Worm (Caenorhabditis elegans) whole organism, L3 larva: ENCODE results near the gene alg-2.
A peak's percentile ranks its signal among the peaks of the same experiment; 100 is the strongest.

ENCODE experiments used
- aly-2 ChIP-seq: fragments of 150-350 bp; optimal IDR thresholded peaks from 2 replicates; lab custom pipeline; 2014; ENCODE audit warnings: missing biosample characterization, missing genetic modification characterization
- ama-1 ChIP-seq: fragments of 150-350 bp; optimal IDR thresholded peaks from 2 replicates; lab custom pipeline; 2018
- ceh-28 ChIP-seq: fragments of 150-350 bp; optimal IDR thresholded peaks from 2 replicates; lab custom pipeline; 2014; ENCODE audit warnings: missing biosample characterization, missing genetic modification reagents, missing genetic modification characterization
- ceh-82 ChIP-seq: fragments of 150-350 bp; optimal IDR thresholded peaks from 2 replicates; lab custom pipeline; 2014; ENCODE audit warnings: missing biosample characterization, missing genetic modification characterization
- ceh-9 ChIP-seq: sonication (generic microtip); optimal IDR thresholded peaks from 2 replicates; lab custom pipeline; 2018; ENCODE audit warnings: missing biosample characterization, missing genetic modification characterization
- egl-27 ChIP-seq: sonication (generic microtip); optimal IDR thresholded peaks from 4 replicates; lab custom pipeline; 2017; ENCODE audit warnings: missing biosample characterization, missing genetic modification reagents, missing genetic modification characterization
- elt-2 ChIP-seq: sonication (generic microtip); optimal IDR thresholded peaks from 2 replicates; lab custom pipeline; 2016; ENCODE audit warnings: missing genetic modification reagents, mild to moderate bottlenecking, missing genetic modification characterization, missing compliant biosample characterization
- elt-3 ChIP-seq, 3 experiments: fragments of 150-350 bp in 1 of 3; sonication (generic microtip) in 2 of 3; optimal IDR thresholded peaks; 2 replicates in 2 of 3; 4 replicates in 1 of 3; lab custom pipeline; 2014 to 2017; ENCODE audit warnings: missing biosample characterization in 3 of 3, missing genetic modification characterization in 3 of 3
- fkh-10 ChIP-seq: sonication (generic microtip); optimal IDR thresholded peaks from 2 replicates; lab custom pipeline; 2017; ENCODE audit warnings: missing biosample characterization, missing genetic modification reagents, missing genetic modification characterization
- fos-1 ChIP-seq: fragments of 150-350 bp; optimal IDR thresholded peaks from 2 replicates; lab custom pipeline; 2014; ENCODE audit warnings: missing biosample characterization, missing genetic modification characterization
- hmg-11 ChIP-seq: sonication (generic microtip); optimal IDR thresholded peaks from 2 replicates; lab custom pipeline; 2016; ENCODE audit warnings: missing genetic modification characterization, missing compliant biosample characterization
- jun-1 ChIP-seq: fragments of 150-350 bp; optimal IDR thresholded peaks from 2 replicates; lab custom pipeline; 2014; ENCODE audit warnings: missing biosample characterization, missing genetic modification reagents, missing genetic modification characterization
- lin-39 ChIP-seq: fragments of 150-350 bp; optimal IDR thresholded peaks from 2 replicates; lab custom pipeline; 2018; ENCODE audit warnings: missing biosample characterization, missing genetic modification reagents, missing genetic modification characterization
- mdl-1 ChIP-seq: fragments of 150-350 bp; optimal IDR thresholded peaks from 2 replicates; lab custom pipeline; 2014; ENCODE audit warnings: missing biosample characterization, missing genetic modification characterization
- mml-1 ChIP-seq: fragments of 150-350 bp; sonication (generic microtip); optimal IDR thresholded peaks from 3 replicates; lab custom pipeline; 2014; ENCODE audit warnings: missing biosample characterization, missing genetic modification characterization
- nfya-1 ChIP-seq: sonication (generic microtip); optimal IDR thresholded peaks from 2 replicates; lab custom pipeline; 2017; ENCODE audit warnings: missing genetic modification characterization, mild to moderate bottlenecking, missing compliant biosample characterization, antibody characterized with exemption, moderate library complexity; ENCODE audit not compliant: insufficient read depth
- nhr-11 ChIP-seq: fragments of 150-350 bp; optimal IDR thresholded peaks from 2 replicates; lab custom pipeline; 2014; ENCODE audit warnings: missing biosample characterization, missing genetic modification characterization
- nhr-12 ChIP-seq: fragments of 150-350 bp; optimal IDR thresholded peaks from 2 replicates; lab custom pipeline; 2014; ENCODE audit warnings: missing biosample characterization, missing genetic modification characterization
- nhr-23 ChIP-seq: fragments of 150-350 bp; optimal IDR thresholded peaks from 2 replicates; lab custom pipeline; 2014; ENCODE audit warnings: missing biosample characterization, missing genetic modification reagents, missing genetic modification characterization
- nhr-237 ChIP-seq: fragments of 150-350 bp; optimal IDR thresholded peaks from 2 replicates; lab custom pipeline; 2014; ENCODE audit warnings: missing biosample characterization, missing genetic modification characterization
- nhr-25 ChIP-seq: sonication (generic microtip); optimal IDR thresholded peaks from 2 replicates; lab custom pipeline; 2017; ENCODE audit warnings: missing biosample characterization, missing genetic modification characterization
- nhr-43 ChIP-seq: sonication (generic microtip); optimal IDR thresholded peaks from 2 replicates; lab custom pipeline; 2016; ENCODE audit warnings: mild to moderate bottlenecking, missing genetic modification characterization, missing compliant biosample characterization; ENCODE audit not compliant: poor library complexity, severe bottlenecking
- nhr-76 ChIP-seq: fragments of 150-350 bp; sonication (generic microtip); optimal IDR thresholded peaks from 5 replicates; lab custom pipeline; 2014; ENCODE audit warnings: missing biosample characterization, missing genetic modification characterization
- nhr-77 ChIP-seq: fragments of 150-350 bp; optimal IDR thresholded peaks from 2 replicates; lab custom pipeline; 2014; ENCODE audit warnings: missing biosample characterization, missing genetic modification characterization
- pha-4 ChIP-seq: fragments of 150-350 bp; optimal IDR thresholded peaks from 2 replicates; lab custom pipeline; 2014; ENCODE audit warnings: missing biosample characterization, missing genetic modification reagents, missing genetic modification characterization
- pqm-1 ChIP-seq: fragments of 150-350 bp; optimal IDR thresholded peaks from 2 replicates; lab custom pipeline; 2017; ENCODE audit warnings: missing biosample characterization, missing genetic modification characterization, inconsistent platforms
- snpc-4 ChIP-seq: fragments of 150-350 bp; optimal IDR thresholded peaks from 2 replicates; lab custom pipeline; 2014; ENCODE audit warnings: missing biosample characterization, missing genetic modification characterization
- tbx-2 ChIP-seq: sonication (generic microtip); optimal IDR thresholded peaks from 2 replicates; lab custom pipeline; 2016; ENCODE audit warnings: mild to moderate bottlenecking, missing genetic modification characterization, missing compliant biosample characterization
- zag-1 ChIP-seq: fragments of 150-350 bp; optimal IDR thresholded peaks from 2 replicates; lab custom pipeline; 2014; ENCODE audit warnings: missing biosample characterization, missing genetic modification characterization
- ztf-4 ChIP-seq: fragments of 150-350 bp; optimal IDR thresholded peaks from 2 replicates; lab custom pipeline; 2014; ENCODE audit warnings: missing biosample characterization, missing genetic modification characterization

Gene alg-2

DNA sequence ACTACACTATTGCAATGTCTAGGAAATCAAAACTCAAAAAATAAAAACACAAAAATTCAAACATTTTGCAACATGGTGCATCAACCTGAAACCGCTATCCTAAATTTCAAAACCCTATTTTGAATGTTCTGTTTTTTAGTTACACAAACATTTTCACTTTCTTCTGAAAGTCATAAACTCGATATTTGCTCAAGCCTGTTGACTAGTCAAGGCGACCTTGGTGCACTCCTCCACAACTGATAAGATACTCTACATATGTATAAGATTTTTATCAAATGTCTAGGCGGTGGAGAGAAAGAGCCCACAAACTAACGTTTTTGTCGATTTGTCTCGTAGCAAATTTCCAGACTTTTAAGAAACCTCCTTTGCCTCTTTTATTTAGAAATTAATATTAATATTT, 15.0 kb downstream of the alg-2 start, which contains the start of gene T07D3.4:
Gene T07D3.4, plus strand, starts transcription at position 286 of the 400 bp plus-strand sequence.
- TF ChIP-seq nfya-1 (no peak), pqm-1 (tag; lab: Kevin White, UChicago) (peak; percentile 13), pha-4 (tag; lab: Kevin White, UChicago) (peak; percentile 36), mml-1 (tag; lab: Kevin White, UChicago) (no peak), elt-2 (tag; lab: Kevin White, UChicago) (peak; percentile 75)

DNA sequence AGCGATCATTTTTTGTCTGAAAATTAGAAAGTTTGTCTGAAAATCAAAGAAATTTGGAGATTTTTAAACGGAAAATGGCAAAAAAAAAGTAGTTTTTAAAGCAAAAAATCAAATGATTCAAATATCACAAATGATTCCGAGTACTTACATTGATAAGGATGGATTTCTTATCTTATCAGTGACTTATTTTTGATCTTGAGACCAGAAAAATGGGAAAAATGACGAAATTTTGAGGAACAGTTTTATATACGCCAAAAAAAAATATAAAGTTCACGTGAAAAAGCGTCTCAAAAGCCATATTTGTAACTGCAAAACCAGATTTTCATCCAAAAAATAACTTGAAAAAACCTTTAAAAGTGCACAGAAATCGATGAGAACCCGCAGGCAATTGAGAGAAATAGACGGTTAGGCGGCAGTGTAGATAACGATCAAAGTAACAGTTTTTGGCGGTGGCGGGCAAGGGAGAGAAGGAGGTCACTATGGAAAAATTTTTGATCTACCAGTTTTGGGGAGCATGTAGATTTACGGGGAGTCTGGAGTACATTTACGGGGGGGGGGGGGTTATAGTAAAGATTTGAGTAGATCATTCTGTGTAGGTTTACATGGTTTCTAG, 27.8 kb downstream of the alg-2 start, which contains the start of gene T07D3.9:
Gene T07D3.9, minus strand, starts transcription at position 194 of the 613 bp plus-strand sequence.
- TF ChIP-seq lin-39 (no peak), ceh-28 (tag; lab: Kevin White, UChicago) (peak; percentile 40), egl-27 (tag; lab: Kevin White, UChicago) (peak; percentile 38), elt-3 (tag; optimal IDR thresholded peaks at IDR 0.05; lab: Kevin White, UChicago) (peak; percentile 6 to 87 (median 76)), pqm-1 (tag; lab: Kevin White, UChicago) (peak; percentile 83), elt-2 (tag; lab: Kevin White, UChicago) (peak; percentile 94), pha-4 (tag; lab: Kevin White, UChicago) (no peak), jun-1 (tag; lab: Kevin White, UChicago) (peak; percentile 3)
- TF ChIP-seq, all 47 proteins: peak for 6

DNA sequence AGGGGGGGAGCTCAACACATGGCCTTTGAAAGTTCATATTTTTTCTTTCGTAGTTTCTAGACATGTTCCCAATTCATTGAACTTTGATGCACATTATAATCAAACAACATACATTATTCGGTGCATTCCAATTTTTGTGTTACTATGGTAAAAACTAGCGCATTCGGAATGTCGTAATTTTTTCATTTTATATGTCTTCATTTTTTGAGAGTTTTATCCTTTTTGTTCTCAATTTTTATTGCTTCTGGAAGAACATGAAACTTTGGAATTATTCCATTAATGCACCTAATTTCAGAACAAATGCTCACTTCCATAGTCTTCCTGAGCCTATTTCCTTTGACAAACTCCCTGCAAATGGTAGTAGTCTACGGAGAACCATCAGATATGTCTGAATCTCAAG, 28.6 kb downstream of the alg-2 start, which contains the start of gene T07D3.2:
Gene T07D3.2, plus strand, starts transcription at position 301 of the 400 bp plus-strand sequence.
- TF ChIP-seq mml-1 (tag; lab: Kevin White, UChicago) (no peak), nhr-12 (tag; lab: Kevin White, UChicago) (no peak), fkh-10 (GFP tag; lab: Kevin White, UChicago) (no peak), fos-1 (no peak), aly-2 (no peak), nhr-77 (tag; lab: Kevin White, UChicago) (no peak), pha-4 (tag; lab: Kevin White, UChicago) (no peak), nhr-76 (tag; lab: Kevin White, UChicago) (no peak), mdl-1 (tag; lab: Kevin White, UChicago) (no peak), nhr-23 (tag; lab: Kevin White, UChicago) (no peak), ztf-4 (no peak), nhr-25 (tag; lab: Kevin White, UChicago) (no peak), egl-27 (tag; lab: Kevin White, UChicago) (no peak)

DNA sequence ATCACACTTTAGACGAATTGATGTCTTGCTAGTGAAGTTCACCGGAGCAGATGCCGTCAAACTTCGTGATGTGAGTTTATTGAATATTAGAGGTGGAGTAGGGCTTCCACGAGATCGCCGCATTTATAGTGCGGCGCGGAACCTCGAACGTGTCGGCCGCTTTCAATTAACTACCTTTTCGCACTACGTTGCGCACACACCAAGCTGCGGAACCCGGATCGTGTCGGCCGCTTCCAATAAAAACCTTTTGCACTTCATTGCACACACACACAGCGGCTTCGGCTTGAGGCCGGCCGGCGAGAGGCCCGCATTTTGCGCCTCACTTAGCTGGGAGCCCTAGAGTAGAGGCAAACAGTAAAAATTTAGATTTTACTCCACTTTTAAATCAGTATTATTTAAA, 32.3 kb downstream of the alg-2 start:
- no peak for TF ChIP-seq nfya-1
- peak; percentile 13 for TF ChIP-seq snpc-4 (tag; lab: Kevin White, UChicago)

DNA sequence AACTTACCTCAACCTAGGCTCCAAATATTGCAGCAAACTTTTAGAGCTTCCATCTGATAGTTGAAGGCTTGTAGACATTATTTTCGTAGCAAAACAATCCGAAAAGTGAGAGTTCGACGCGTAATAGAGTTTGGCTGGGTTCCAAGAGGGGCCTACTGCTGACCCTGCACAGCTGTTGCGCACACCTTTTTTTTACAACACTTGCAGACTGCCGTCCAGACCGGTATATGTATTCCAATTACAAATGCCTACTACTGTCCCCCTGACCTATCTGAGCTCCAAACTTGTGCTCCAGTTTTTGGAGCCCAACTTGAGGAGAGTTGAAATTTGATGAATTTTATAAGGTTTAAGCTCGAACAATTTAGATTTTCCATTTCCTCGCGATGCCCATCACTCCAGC, 36.5 kb downstream of the alg-2 start, which contains the start of the genes fbxc-24 and fbxc-27:
Gene fbxc-24, minus strand, starts transcription at position 101 of the 400 bp plus-strand sequence.
Gene fbxc-27, plus strand, starts transcription at position 216 of the 400 bp plus-strand sequence.
- TF ChIP-seq ceh-9 (tag; lab: Kevin White, UChicago) (no peak), ama-1 (no peak), pqm-1 (tag; lab: Kevin White, UChicago) (no peak), egl-27 (tag; lab: Kevin White, UChicago) (no peak), tbx-2 (tag; lab: Kevin White, UChicago) (no peak), nhr-77 (tag; lab: Kevin White, UChicago) (no peak), fos-1 (no peak), elt-2 (tag; lab: Kevin White, UChicago) (no peak), ceh-82 (tag; lab: Kevin White, UChicago) (no peak), nhr-25 (tag; lab: Kevin White, UChicago) (no peak), ztf-4 (no peak), mdl-1 (tag; lab: Kevin White, UChicago) (no peak), pha-4 (tag; lab: Kevin White, UChicago) (no peak), nhr-11 (tag; lab: Kevin White, UChicago) (no peak), zag-1 (no peak), hmg-11 (no peak), nhr-237 (tag; lab: Kevin White, UChicago) (no peak)

DNA sequence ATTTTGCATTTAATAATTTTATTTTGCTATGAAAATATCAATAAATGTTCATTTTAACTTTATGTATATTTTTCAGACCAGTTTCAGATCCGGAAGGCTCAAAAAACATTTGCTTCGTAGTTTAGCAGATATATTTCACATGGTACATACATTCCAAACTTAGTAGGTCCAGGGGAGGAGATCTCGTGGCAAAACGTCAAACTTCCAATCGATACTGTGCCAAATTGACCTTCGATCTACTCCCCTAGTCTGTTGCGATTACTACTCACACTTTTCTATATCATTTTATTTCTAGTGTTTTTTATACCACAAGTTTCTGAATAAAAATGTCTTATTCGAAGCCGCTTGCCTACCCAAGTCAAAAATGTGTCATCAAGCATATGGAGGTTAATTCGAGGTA, 38.7 kb downstream of the alg-2 start, which contains the start of gene fbxc-31:
Gene fbxc-31, plus strand, starts transcription at position 301 of the 400 bp plus-strand sequence.
- TF ChIP-seq nhr-43 (tag; lab: Kevin White, UChicago): no peak
